Fruit fly (Drosophila melanogaster) whole organism, embryonic: ENCODE measurements around the gene CG7724.

Source experiments
- Abd-B ChIP-seq: fragments of 200-800 bp; sonication (Bioruptor generic); optimal IDR thresholded peaks from 2 replicates; lab custom pipeline; 2018; ENCODE audit warnings: missing biosample characterization, mild to moderate bottlenecking, missing genetic modification characterization, moderate library complexity
- Ada2b ChIP-seq: fragments of 200-800 bp; sonication (Bioruptor generic); IDR thresholded peaks from 2 replicates; pipeline ENCODE4 v1.3.6; 2022; ENCODE audit warnings: missing biosample characterization, missing genetic modification characterization
- Adf1 ChIP-seq: fragments of 200-800 bp; sonication (Bioruptor generic); IDR thresholded peaks from 2 replicates; pipeline ENCODE4 v1.3.6; 2022; ENCODE audit warnings: missing biosample characterization, missing genetic modification characterization
- Atf-2 ChIP-seq: fragments of 200-800 bp; sonication (Bioruptor generic); optimal IDR thresholded peaks from 2 replicates; lab custom pipeline; 2016; ENCODE audit warnings: missing biosample characterization, missing genetic modification characterization
- B-H1 ChIP-seq: fragments of 200-800 bp; sonication (Bioruptor generic); IDR thresholded peaks from 3 replicates; pipeline ENCODE4 v1.3.6; 2022; ENCODE audit warnings: missing biosample characterization, missing genetic modification characterization
- CG1024 ChIP-seq: fragments of 200-800 bp; sonication (Bioruptor generic); IDR thresholded peaks from 2 replicates; pipeline ENCODE4 v1.3.6; 2022; ENCODE audit warnings: missing biosample characterization, missing genetic modification characterization
- CG10267 ChIP-seq: fragments of 200-800 bp; sonication (Bioruptor generic); optimal IDR thresholded peaks from 2 replicates; lab custom pipeline; 2018; ENCODE audit warnings: missing biosample characterization, mild to moderate bottlenecking, missing genetic modification characterization, moderate library complexity
- CG10274 ChIP-seq: fragments of 200-800 bp; sonication (Bioruptor generic); optimal IDR thresholded peaks from 3 replicates; lab custom pipeline; 2017; ENCODE audit warnings: missing biosample characterization, mild to moderate bottlenecking, missing genetic modification characterization
- CG11247 ChIP-seq: fragments of 200-800 bp; sonication (Bioruptor generic); IDR thresholded peaks from 2 replicates; pipeline ENCODE4 v1.3.6; 2022; ENCODE audit warnings: missing biosample characterization, missing genetic modification characterization
- CG12104 ChIP-seq: fragments of 200-800 bp; sonication (Bioruptor generic); optimal IDR thresholded peaks from 3 replicates; lab custom pipeline; 2016; ENCODE audit warnings: missing biosample characterization, missing genetic modification characterization
- CG14667 ChIP-seq: fragments of 200-800 bp; sonication (Bioruptor generic); IDR thresholded peaks from 2 replicates; pipeline ENCODE4 v1.3.6; 2022; ENCODE audit warnings: missing biosample characterization, missing genetic modification characterization
- CG31224 ChIP-seq: fragments of 200-800 bp; sonication (Bioruptor generic); IDR thresholded peaks from 2 replicates; pipeline ENCODE4 v1.3.6; 2022; ENCODE audit warnings: missing biosample characterization, missing genetic modification characterization
- CG4282 ChIP-seq: fragments of 200-800 bp; sonication (Bioruptor generic); optimal IDR thresholded peaks from 2 replicates; lab custom pipeline; 2016; ENCODE audit warnings: missing biosample characterization, missing genetic modification characterization
- CG6765 ChIP-seq: fragments of 200-800 bp; sonication (Bioruptor generic); optimal IDR thresholded peaks from 3 replicates; lab custom pipeline; 2017; ENCODE audit warnings: missing biosample characterization, mild to moderate bottlenecking, missing genetic modification characterization
- CG7928 ChIP-seq: fragments of 200-800 bp; sonication (Bioruptor generic); optimal IDR thresholded peaks from 2 replicates; lab custom pipeline; 2017; ENCODE audit warnings: missing biosample characterization, mild to moderate bottlenecking, missing genetic modification characterization
- CG7963 ChIP-seq: fragments of 200-800 bp; sonication (Bioruptor generic); IDR thresholded peaks from 3 replicates; pipeline ENCODE4 v1.3.6; 2022; ENCODE audit warnings: missing biosample characterization, missing genetic modification characterization; ENCODE audit not compliant: partially characterized antibody
- CG8281 ChIP-seq: fragments of 200-800 bp; sonication (Bioruptor generic); optimal IDR thresholded peaks from 2 replicates; lab custom pipeline; 2018; ENCODE audit warnings: missing biosample characterization, mild to moderate bottlenecking, missing genetic modification characterization, moderate library complexity
- Dfd ChIP-seq, 2 experiments: fragments of >200 bp; optimal IDR thresholded peaks; 2 replicates each; lab custom pipeline; 2017; ENCODE audit warnings: missing biosample characterization in 2 of 2, missing genetic modification characterization in 2 of 2
- Dp ChIP-seq: fragments of 200-800 bp; sonication (Bioruptor generic); optimal IDR thresholded peaks from 2 replicates; lab custom pipeline; 2018; ENCODE audit warnings: missing biosample characterization, mild to moderate bottlenecking, missing genetic modification characterization, moderate library complexity
- Ets97D ChIP-seq: fragments of 200-800 bp; sonication (Bioruptor generic); optimal IDR thresholded peaks from 3 replicates; lab custom pipeline; 2016; ENCODE audit warnings: missing biosample characterization, missing genetic modification characterization
- H2.0 ChIP-seq: fragments of 200-800 bp; sonication (Bioruptor generic); IDR thresholded peaks from 2 replicates; pipeline ENCODE4 v1.3.6; 2022; ENCODE audit warnings: missing biosample characterization, missing genetic modification characterization
- Hmx ChIP-seq: fragments of 200-800 bp; sonication (Bioruptor generic); optimal IDR thresholded peaks from 2 replicates; lab custom pipeline; 2016; ENCODE audit warnings: missing biosample characterization, missing genetic modification characterization
- MBD-R2 ChIP-seq: fragments of 200-800 bp; sonication (Bioruptor generic); IDR thresholded peaks from 2 replicates; pipeline ENCODE4 v1.3.6; 2022; ENCODE audit warnings: missing biosample characterization, missing genetic modification characterization
- MESR4 ChIP-seq: fragments of 200-800 bp; sonication (Bioruptor generic); optimal IDR thresholded peaks from 2 replicates; lab custom pipeline; 2018; ENCODE audit warnings: missing biosample characterization, mild to moderate bottlenecking, missing genetic modification characterization, moderate library complexity
- Neu2 ChIP-seq: fragments of 200-800 bp; sonication (Bioruptor generic); optimal IDR thresholded peaks from 3 replicates; lab custom pipeline; 2016; ENCODE audit warnings: missing biosample characterization, missing genetic modification characterization, borderline replicate concordance
- Nf-YC ChIP-seq: fragments of 200-800 bp; optimal IDR thresholded peaks from 3 replicates; lab custom pipeline; 2019; ENCODE audit warnings: missing biosample characterization, mild to moderate bottlenecking, missing genetic modification characterization, moderate library complexity
- Poxn ChIP-seq: fragments of 200-800 bp; sonication (Bioruptor generic); IDR thresholded peaks from 2 replicates; pipeline ENCODE4 v1.3.6; 2022; ENCODE audit warnings: missing biosample characterization, missing genetic modification characterization
- Sox100B ChIP-seq: fragments of 200-800 bp; sonication (Bioruptor generic); optimal IDR thresholded peaks from 3 replicates; lab custom pipeline; 2018; ENCODE audit warnings: missing biosample characterization, mild to moderate bottlenecking, missing genetic modification characterization
- Sry-δ ChIP-seq: fragments of 200-800 bp; sonication (Bioruptor generic); optimal IDR thresholded peaks from 2 replicates; lab custom pipeline; 2016; ENCODE audit warnings: missing biosample characterization, missing genetic modification characterization
- Stat92E ChIP-seq, 3 experiments: fragments of >200 bp in 2 of 3; fragments of 200-800 bp in 1 of 3; sonication (Bioruptor generic) in 1 of 3; optimal IDR thresholded peaks; 2 replicates each; lab custom pipeline; 2017 to 2019; ENCODE audit warnings: missing biosample characterization in 3 of 3, missing genetic modification characterization in 3 of 3, mild to moderate bottlenecking in 1 of 3, moderate library complexity in 1 of 3
- Xrp1 ChIP-seq: fragments of 200-800 bp; sonication (Bioruptor generic); IDR thresholded peaks from 2 replicates; pipeline ENCODE4 v1.3.6; 2022; ENCODE audit warnings: missing biosample characterization, missing genetic modification characterization
- ac ChIP-seq: fragments of 200-800 bp; sonication (Bioruptor generic); optimal IDR thresholded peaks from 3 replicates; lab custom pipeline; 2017; ENCODE audit warnings: missing biosample characterization, mild to moderate bottlenecking, missing genetic modification characterization
- al ChIP-seq: fragments of 200-800 bp; sonication (Bioruptor generic); IDR thresholded peaks from 2 replicates; pipeline ENCODE4 v1.3.6; 2022; ENCODE audit warnings: missing biosample characterization, missing genetic modification characterization
- ase ChIP-seq: fragments of 200-800 bp; sonication (Bioruptor generic); IDR thresholded peaks from 3 replicates; pipeline ENCODE4 v1.3.6; 2022; ENCODE audit warnings: missing biosample characterization, missing genetic modification characterization
- crol ChIP-seq: fragments of 200-800 bp; sonication (Bioruptor generic); IDR thresholded peaks from 2 replicates; pipeline ENCODE4 v1.3.6; 2022; ENCODE audit warnings: missing biosample characterization, missing genetic modification characterization
- cwo ChIP-seq: fragments of 200-800 bp; sonication (Bioruptor generic); optimal IDR thresholded peaks from 3 replicates; lab custom pipeline; 2017; ENCODE audit warnings: missing biosample characterization, missing genetic modification characterization, mild to moderate bottlenecking, moderate library complexity, missing genetic modification reagents
- dpn ChIP-seq, 2 experiments: fragments of 200-800 bp; sonication (Bioruptor generic); optimal IDR thresholded peaks; 3 replicates each; lab custom pipeline; 2016; ENCODE audit warnings: missing biosample characterization in 2 of 2, missing genetic modification characterization in 2 of 2
- dysf ChIP-seq: fragments of 200-800 bp; sonication (Bioruptor generic); IDR thresholded peaks from 3 replicates; pipeline ENCODE4 v1.3.6; 2022; ENCODE audit warnings: missing biosample characterization, missing genetic modification characterization
- fd64A ChIP-seq: fragments of 200-800 bp; sonication (Bioruptor generic); optimal IDR thresholded peaks from 3 replicates; lab custom pipeline; 2018; ENCODE audit warnings: missing biosample characterization, mild to moderate bottlenecking, missing genetic modification characterization
- gsb-n ChIP-seq: fragments of 200-800 bp; sonication (Bioruptor generic); optimal IDR thresholded peaks from 3 replicates; lab custom pipeline; 2018; ENCODE audit warnings: missing biosample characterization, mild to moderate bottlenecking, missing genetic modification characterization
- h ChIP-seq: fragments of >200 bp; optimal IDR thresholded peaks from 2 replicates; lab custom pipeline; 2017
- mld ChIP-seq: fragments of 200-800 bp; sonication (Bioruptor generic); IDR thresholded peaks from 3 replicates; pipeline ENCODE4 v1.3.6; 2022; ENCODE audit warnings: missing biosample characterization, missing genetic modification characterization; ENCODE audit not compliant: partially characterized antibody
- odd ChIP-seq: fragments of 200-800 bp; sonication (Bioruptor generic); optimal IDR thresholded peaks from 2 replicates; lab custom pipeline; 2017; ENCODE audit warnings: missing biosample characterization, mild to moderate bottlenecking, missing genetic modification characterization
- otp ChIP-seq: fragments of 200-800 bp; sonication (Bioruptor generic); IDR thresholded peaks from 3 replicates; pipeline ENCODE4, ENCODE4 v1.3.6; 2022; ENCODE audit warnings: missing biosample characterization, missing genetic modification characterization
- p53 ChIP-seq: fragments of 200-800 bp; sonication (Bioruptor generic); optimal IDR thresholded peaks from 2 replicates; lab custom pipeline; 2016; ENCODE audit warnings: missing biosample characterization, missing genetic modification characterization
- phol ChIP-seq: fragments of 200-800 bp; sonication (Bioruptor generic); optimal IDR thresholded peaks from 3 replicates; lab custom pipeline; 2018; ENCODE audit warnings: missing biosample characterization, mild to moderate bottlenecking, missing genetic modification characterization, moderate library complexity
- prd ChIP-seq, 3 experiments: fragments of >200 bp in 2 of 3; fragments of 200-800 bp in 1 of 3; sonication (Bioruptor generic) in 1 of 3; optimal IDR thresholded peaks in 2 of 3; IDR thresholded peaks in 1 of 3; 2 replicates in 2 of 3; 3 replicates in 1 of 3; pipeline versions ENCODE4 v1.3.6 to Lab custom; 2017 to 2022; ENCODE audit warnings: missing biosample characterization in 1 of 3, missing genetic modification characterization in 1 of 3
- shn ChIP-seq: fragments of 200-800 bp; sonication (Bioruptor generic); optimal IDR thresholded peaks from 3 replicates; lab custom pipeline; 2016; ENCODE audit warnings: missing biosample characterization, missing genetic modification characterization
- vnd ChIP-seq: fragments of 200-800 bp; sonication (Bioruptor generic); IDR thresholded peaks from 3 replicates; pipeline ENCODE4 v1.3.6; 2022; ENCODE audit warnings: missing biosample characterization, missing genetic modification characterization; ENCODE audit not compliant: partially characterized antibody
- wek ChIP-seq: fragments of 200-800 bp; sonication (Bioruptor generic); optimal IDR thresholded peaks from 3 replicates; lab custom pipeline; 2018; ENCODE audit warnings: missing biosample characterization, mild to moderate bottlenecking, missing genetic modification characterization, moderate library complexity
- zen ChIP-seq: fragments of 200-800 bp; sonication (Bioruptor generic); optimal IDR thresholded peaks from 3 replicates; lab custom pipeline; 2018; ENCODE audit warnings: missing biosample characterization, mild to moderate bottlenecking, missing genetic modification characterization, moderate library complexity

The CG7724 gene

DNA sequence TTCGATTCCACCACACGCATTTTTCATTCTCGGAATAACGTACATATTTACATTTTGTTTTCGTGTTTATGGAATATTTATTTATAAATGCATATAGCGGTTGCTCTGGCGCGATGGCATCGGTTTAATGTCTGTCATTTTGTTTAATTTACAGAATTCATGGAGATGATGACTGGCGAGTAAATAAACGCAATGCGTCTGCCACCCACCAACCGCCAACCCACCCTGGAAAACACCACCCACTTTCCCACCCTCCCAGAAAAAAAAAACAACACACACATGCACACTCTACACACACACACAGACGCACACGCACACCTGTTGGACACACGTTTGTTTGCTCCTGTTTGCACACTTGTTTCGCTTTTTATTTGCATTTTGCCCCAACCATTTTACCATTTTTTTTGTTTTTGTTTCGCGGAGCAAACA is 7.6 kb upstream of the CG7724 start (continued):
- no peak for TF ChIP-seq Dfd (GFP tag; optimal IDR thresholded peaks at IDR 0.05; lab: Kevin White, UChicago)
- no peak for TF ChIP-seq Nf-YC (tag; lab: Kevin White, UChicago)
- no peak for TF ChIP-seq al (GFP tag; lab: Robert Waterston, UW)
- TF ChIP-seq shn (GFP tag; lab: Kevin White, UChicago) = no peak
- peak; percentile 33 for TF ChIP-seq odd
- TF ChIP-seq h (lab: Kevin White, UChicago) = no peak
- no peak for TF ChIP-seq zen
- TF ChIP-seq CG7928 (GFP tag; lab: Kevin White, UChicago) = no peak
- TF ChIP-seq prd (optimal IDR thresholded peaks at IDR 0.05; lab: Kevin White, UChicago) = no peak
- TF ChIP-seq prd (GFP tag; IDR thresholded peaks at IDR 0.05; lab: Robert Waterston, UW) = no peak
- no peak for TF ChIP-seq CG14667
- no peak for TF ChIP-seq H2.0 (GFP tag; lab: Robert Waterston, UW)
- peak; percentile 59 for TF ChIP-seq wek (GFP tag; lab: Kevin White, UChicago)
- no peak for TF ChIP-seq Poxn (GFP tag; lab: Robert Waterston, UW)
- no peak for TF ChIP-seq vnd (GFP tag; lab: Robert Waterston, UW)
- no peak for TF ChIP-seq Ets97D
- peak; percentile 46; the same call in 1 of the 3 replicates for TF ChIP-seq dysf (GFP tag; lab: Robert Waterston, UW)
- peak; percentile 23; the same call in 1 of the 2 replicates for TF ChIP-seq crol (GFP tag; lab: Robert Waterston, UW)
- no peak for TF ChIP-seq CG31224
- peak; percentile 30; the same call in 1 of the 2 replicates for TF ChIP-seq Xrp1 (GFP tag; lab: Robert Waterston, UW)
- TF ChIP-seq MBD-R2 (GFP tag; lab: Robert Waterston, UW) = 0 out of 2 replicates have a peak, but pooled peaks have one; percentile 14
- peak in 1 of 3 experiments; percentile 21 for TF ChIP-seq Stat92E (GFP tag; optimal IDR thresholded peaks at IDR 0.05; lab: Kevin White, UChicago)
- no peak for TF ChIP-seq CG1024 (GFP tag; lab: Robert Waterston, UW)
- no peak for TF ChIP-seq otp (GFP tag; lab: Robert Waterston, UW)
- TF ChIP-seq Neu2 (GFP tag; lab: Kevin White, UChicago) = no peak
- peak; percentile 12 for TF ChIP-seq CG10274 (GFP tag; lab: Kevin White, UChicago)
- TF ChIP-seq cwo (GFP tag; lab: Kevin White, UChicago) = peak; percentile 21
- no peak for TF ChIP-seq Ada2b (GFP tag; lab: Robert Waterston, UW)
- TF ChIP-seq phol (tag; lab: Kevin White, UChicago) = no peak
- TF ChIP-seq CG4282 (GFP tag; lab: Kevin White, UChicago) = no peak
- TF ChIP-seq MESR4 (GFP tag; lab: Kevin White, UChicago) = no peak
- no peak for TF ChIP-seq CG10267 (tag; lab: Kevin White, UChicago)
- TF ChIP-seq Hmx (GFP tag; lab: Kevin White, UChicago) = no peak
- TF ChIP-seq gsb-n = peak; percentile 51
- no peak for TF ChIP-seq Atf-2
- TF ChIP-seq CG7963 = no peak
- no peak for TF ChIP-seq Dp (GFP tag; lab: Kevin White, UChicago)
- no peak for TF ChIP-seq Adf1
- TF ChIP-seq mld (GFP tag; lab: Robert Waterston, UW) = no peak
- no peak for TF ChIP-seq CG12104 (GFP tag; lab: Kevin White, UChicago)
- TF ChIP-seq dpn (GFP tag; optimal IDR thresholded peaks at IDR 0.05; lab: Kevin White, UChicago) = no peak
- peak; percentile 40 for TF ChIP-seq CG8281 (tag; lab: Kevin White, UChicago)
- no peak for TF ChIP-seq B-H1 (GFP tag; lab: Robert Waterston, UW)
- no peak for TF ChIP-seq CG6765
- TF ChIP-seq Sox100B = peak; percentile 47
- 0 out of 2 replicates have a peak, but pooled peaks have one; percentile 23 for TF ChIP-seq CG11247 (GFP tag; lab: Robert Waterston, UW)
- no peak for TF ChIP-seq Sry-δ (GFP tag; lab: Kevin White, UChicago)
- no peak for TF ChIP-seq p53 (GFP tag; lab: Kevin White, UChicago)
- peak; percentile 85 for TF ChIP-seq fd64A (GFP tag; lab: Kevin White, UChicago)
- no peak for TF ChIP-seq Abd-B (GFP tag; lab: Kevin White, UChicago)
- TF ChIP-seq ase (GFP tag; lab: Robert Waterston, UW) = no peak
- TF ChIP-seq ac (GFP tag; lab: Kevin White, UChicago) = no peak
